Fruit fly (Drosophila melanogaster): ENCODE measurements around the gene Or85d.

DNA sequence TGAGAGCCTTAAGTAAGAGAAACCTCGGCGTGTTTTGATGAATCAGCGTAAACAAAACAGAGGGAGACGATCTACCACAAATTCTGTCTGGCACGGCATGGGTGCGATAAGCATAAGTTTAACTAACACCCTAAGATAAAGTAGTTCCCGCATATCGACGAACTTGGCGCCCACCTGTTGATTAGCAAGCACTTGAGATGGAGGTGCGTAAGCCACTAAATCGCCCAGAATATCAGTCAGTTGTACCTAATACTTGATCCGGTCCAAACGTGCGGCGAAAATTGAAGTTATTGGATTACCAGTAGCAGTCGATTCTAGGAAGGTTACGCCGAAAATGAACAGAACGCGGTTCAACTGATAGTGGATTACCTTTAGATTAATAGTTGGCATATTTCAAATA, 30.9 kb upstream of the Or85d start, which contains the start of gene CG31454:
- no peak for TF ChIP-seq psq (optimal IDR thresholded peaks at IDR 0.05)
- TF ChIP-seq ttk (optimal IDR thresholded peaks at IDR 0.05), result no peak
- TF ChIP-seq h (optimal IDR thresholded peaks at IDR 0.05), result no peak
